Fruit fly (Drosophila melanogaster) whole organism, embryonic: ENCODE results near the gene Moca-cyp.

Experiments
- CG10321 ChIP-seq: fragments of 200-800 bp; sonication (Bioruptor generic); IDR thresholded peaks from 2 replicates; pipeline ENCODE4 v1.3.6; 2022; ENCODE audit warnings: missing biosample characterization, missing genetic modification characterization
- CG10543 ChIP-seq: fragments of 200-800 bp; sonication (Bioruptor generic); optimal IDR thresholded peaks from 3 replicates; lab custom pipeline; 2017; ENCODE audit warnings: missing biosample characterization, mild to moderate bottlenecking, missing genetic modification characterization, moderate library complexity
- CG10979 ChIP-seq: fragments of 200-800 bp; sonication (Bioruptor generic); optimal IDR thresholded peaks from 2 replicates; lab custom pipeline; 2018; ENCODE audit warnings: missing biosample characterization, mild to moderate bottlenecking, missing genetic modification characterization, moderate library complexity
- CG11560 ChIP-seq: fragments of 200-800 bp; sonication (Bioruptor generic); IDR thresholded peaks from 3 replicates; pipeline ENCODE4 v1.3.6; 2022; ENCODE audit warnings: missing biosample characterization, missing genetic modification characterization
- CG11695 ChIP-seq: fragments of 200-800 bp; sonication (Bioruptor generic); IDR thresholded peaks from 3 replicates; pipeline ENCODE4 v1.3.6; 2022; ENCODE audit warnings: missing biosample characterization, missing genetic modification characterization
- CG11696 ChIP-seq: fragments of 200-800 bp; sonication (Bioruptor generic); IDR thresholded peaks from 2 replicates; pipeline ENCODE4 v1.3.6; 2022; ENCODE audit warnings: missing biosample characterization, missing genetic modification characterization
- CG15601 ChIP-seq: fragments of 200-800 bp; sonication (Bioruptor generic); optimal IDR thresholded peaks from 3 replicates; lab custom pipeline; 2019; ENCODE audit warnings: missing biosample characterization, mild to moderate bottlenecking, missing genetic modification characterization, moderate library complexity
- CG17359 ChIP-seq: fragments of 200-800 bp; sonication (Bioruptor generic); optimal IDR thresholded peaks from 3 replicates; lab custom pipeline; 2018; ENCODE audit warnings: missing biosample characterization, mild to moderate bottlenecking, missing genetic modification characterization, moderate library complexity
- CG17385 ChIP-seq: fragments of 200-800 bp; sonication (Bioruptor generic); optimal IDR thresholded peaks from 3 replicates; lab custom pipeline; 2018; ENCODE audit warnings: missing biosample characterization, mild to moderate bottlenecking, missing genetic modification characterization
- CG17568 ChIP-seq: fragments of 200-800 bp; sonication (Bioruptor generic); optimal IDR thresholded peaks from 2 replicates; lab custom pipeline; 2018; ENCODE audit warnings: missing biosample characterization, mild to moderate bottlenecking, missing genetic modification characterization, moderate library complexity
- CG30020 ChIP-seq: fragments of 200-800 bp; optimal IDR thresholded peaks from 2 replicates; lab custom pipeline; 2019; ENCODE audit warnings: missing biosample characterization, mild to moderate bottlenecking, missing genetic modification characterization, moderate library complexity
- CG34376 ChIP-seq: fragments of 200-800 bp; sonication (Bioruptor generic); optimal IDR thresholded peaks from 2 replicates; lab custom pipeline; 2018; ENCODE audit warnings: missing biosample characterization, mild to moderate bottlenecking, missing genetic modification characterization
- CG34422 ChIP-seq: fragments of 200-800 bp; sonication (Bioruptor generic); IDR thresholded peaks from 3 replicates; pipeline ENCODE4 v1.3.6; 2022; ENCODE audit warnings: missing biosample characterization, missing genetic modification characterization
- CG3995 ChIP-seq: fragments of 200-800 bp; sonication (Bioruptor generic); optimal IDR thresholded peaks from 3 replicates; lab custom pipeline; 2016; ENCODE audit warnings: missing biosample characterization, missing genetic modification characterization
- CG7839 ChIP-seq: fragments of 200-800 bp; sonication (Bioruptor generic); optimal IDR thresholded peaks from 3 replicates; lab custom pipeline; 2018; ENCODE audit warnings: missing biosample characterization, mild to moderate bottlenecking, missing genetic modification characterization, moderate library complexity
- CG7987 ChIP-seq: fragments of 200-800 bp; sonication (Bioruptor generic); optimal IDR thresholded peaks from 2 replicates; lab custom pipeline; 2018; ENCODE audit warnings: missing biosample characterization, mild to moderate bottlenecking, missing genetic modification characterization, moderate library complexity
- CG8089 ChIP-seq: fragments of 200-800 bp; sonication (Bioruptor generic); optimal IDR thresholded peaks from 3 replicates; lab custom pipeline; 2016; ENCODE audit warnings: missing biosample characterization, missing genetic modification characterization
- CG8388 ChIP-seq: fragments of 200-800 bp; sonication (Bioruptor generic); optimal IDR thresholded peaks from 2 replicates; lab custom pipeline; 2019; ENCODE audit warnings: missing biosample characterization, mild to moderate bottlenecking, missing genetic modification characterization, moderate library complexity
- Drgx ChIP-seq: fragments of 200-800 bp; sonication (Bioruptor generic); IDR thresholded peaks from 2 replicates; pipeline ENCODE4 v1.3.6; 2022; ENCODE audit warnings: missing biosample characterization, missing genetic modification characterization
- HLH54F ChIP-seq: fragments of 200-800 bp; sonication (Bioruptor generic); optimal IDR thresholded peaks from 3 replicates; lab custom pipeline; 2016; ENCODE audit warnings: missing biosample characterization, missing genetic modification characterization
- HmgZ ChIP-seq: fragments of 200-800 bp; sonication (Bioruptor generic); optimal IDR thresholded peaks from 2 replicates; lab custom pipeline; 2018; ENCODE audit warnings: missing biosample characterization, mild to moderate bottlenecking, missing genetic modification characterization
- Hmr ChIP-seq: fragments of 200-800 bp; sonication (Bioruptor generic); optimal IDR thresholded peaks from 3 replicates; lab custom pipeline; 2017; ENCODE audit warnings: mild to moderate bottlenecking, missing biosample characterization, missing genetic modification reagents, missing genetic modification characterization
- Lhr ChIP-seq: fragments of 200-800 bp; sonication (Bioruptor generic); optimal IDR thresholded peaks from 3 replicates; lab custom pipeline; 2017; ENCODE audit warnings: mild to moderate bottlenecking, missing biosample characterization, missing genetic modification reagents, missing genetic modification characterization
- Mes4 ChIP-seq: fragments of 200-800 bp; sonication (Bioruptor generic); optimal IDR thresholded peaks from 2 replicates; lab custom pipeline; 2016; ENCODE audit warnings: missing biosample characterization, missing genetic modification characterization
- Rfx ChIP-seq: fragments of 200-800 bp; sonication (Bioruptor generic); IDR thresholded peaks from 2 replicates; pipeline ENCODE4 v1.3.6; 2022; ENCODE audit warnings: missing biosample characterization, missing genetic modification characterization
- Sox102F ChIP-seq: fragments of 200-800 bp; sonication (Bioruptor generic); optimal IDR thresholded peaks from 2 replicates; lab custom pipeline; 2018; ENCODE audit warnings: missing biosample characterization, mild to moderate bottlenecking, missing genetic modification characterization, moderate library complexity
- ab ChIP-seq: fragments of 200-800 bp; sonication (Bioruptor generic); optimal IDR thresholded peaks from 2 replicates; lab custom pipeline; 2016; ENCODE audit warnings: missing biosample characterization, missing genetic modification characterization
- ap ChIP-seq: fragments of 200-800 bp; sonication (Bioruptor generic); IDR thresholded peaks from 2 replicates; pipeline ENCODE4 v1.3.6; 2022; ENCODE audit warnings: missing biosample characterization, missing genetic modification characterization
- ara ChIP-seq: fragments of 200-800 bp; sonication (Bioruptor generic); IDR thresholded peaks from 2 replicates; pipeline ENCODE4 v1.3.6; 2022; ENCODE audit warnings: missing biosample characterization, missing genetic modification characterization
- bab2 ChIP-seq: fragments of 200-800 bp; sonication (Bioruptor generic); optimal IDR thresholded peaks from 2 replicates; lab custom pipeline; 2016; ENCODE audit warnings: missing biosample characterization, missing genetic modification characterization
- bigmax ChIP-seq: fragments of 200-800 bp; sonication (Bioruptor generic); optimal IDR thresholded peaks from 2 replicates; lab custom pipeline; 2018; ENCODE audit warnings: missing biosample characterization, mild to moderate bottlenecking, missing genetic modification characterization
- btn ChIP-seq: fragments of 200-800 bp; sonication (Bioruptor generic); optimal IDR thresholded peaks from 2 replicates; lab custom pipeline; 2016; ENCODE audit warnings: missing biosample characterization, missing genetic modification characterization
- cg ChIP-seq: fragments of 200-800 bp; sonication (Bioruptor generic); optimal IDR thresholded peaks from 3 replicates; lab custom pipeline; 2019; ENCODE audit warnings: missing biosample characterization, mild to moderate bottlenecking, missing genetic modification characterization, moderate library complexity
- chm ChIP-seq: fragments of 200-800 bp; sonication (Bioruptor generic); IDR thresholded peaks from 2 replicates; pipeline ENCODE4 v1.3.6; 2022; ENCODE audit warnings: missing biosample characterization, missing genetic modification characterization
- crp ChIP-seq, 2 experiments: fragments of 200-800 bp; sonication (Bioruptor generic); optimal IDR thresholded peaks; 2 replicates in 1 of 2; 3 replicates in 1 of 2; lab custom pipeline; 2017; ENCODE audit warnings: missing biosample characterization in 2 of 2, missing genetic modification characterization in 2 of 2, mild to moderate bottlenecking in 1 of 2, moderate library complexity in 1 of 2
- danr ChIP-seq: fragments of 200-800 bp; sonication (Bioruptor generic); IDR thresholded peaks from 2 replicates; pipeline ENCODE4 v1.3.6; 2022; ENCODE audit warnings: missing biosample characterization, missing genetic modification characterization
- gsb-n ChIP-seq: fragments of 200-800 bp; sonication (Bioruptor generic); optimal IDR thresholded peaks from 3 replicates; lab custom pipeline; 2018; ENCODE audit warnings: missing biosample characterization, mild to moderate bottlenecking, missing genetic modification characterization
- jigr1 ChIP-seq: fragments of 200-800 bp; sonication (Bioruptor generic); IDR thresholded peaks from 3 replicates; pipeline ENCODE4 v1.3.6; 2022; ENCODE audit warnings: missing biosample characterization, missing genetic modification characterization
- lab ChIP-seq: fragments of 200-800 bp; sonication (Bioruptor generic); optimal IDR thresholded peaks from 3 replicates; lab custom pipeline; 2017; ENCODE audit warnings: missing biosample characterization, missing genetic modification characterization, mild to moderate bottlenecking, moderate library complexity, missing genetic modification reagents
- mirr ChIP-seq: fragments of 200-800 bp; sonication (Bioruptor generic); optimal IDR thresholded peaks from 3 replicates; lab custom pipeline; 2018; ENCODE audit warnings: missing biosample characterization, mild to moderate bottlenecking, missing genetic modification characterization
- nmo ChIP-seq: fragments of 200-800 bp; sonication (Bioruptor generic); optimal IDR thresholded peaks from 2 replicates; lab custom pipeline; 2018; ENCODE audit warnings: missing biosample characterization, mild to moderate bottlenecking, missing genetic modification characterization, moderate library complexity
- onecut ChIP-seq: fragments of 200-800 bp; sonication (Bioruptor generic); IDR thresholded peaks from 2 replicates; pipeline ENCODE4 v1.3.6; 2022; ENCODE audit warnings: missing biosample characterization, missing genetic modification characterization
- p53 ChIP-seq: fragments of 200-800 bp; sonication (Bioruptor generic); optimal IDR thresholded peaks from 2 replicates; lab custom pipeline; 2016; ENCODE audit warnings: missing biosample characterization, missing genetic modification characterization
- peb ChIP-seq: fragments of 200-800 bp; sonication (Bioruptor generic); IDR thresholded peaks from 2 replicates; pipeline ENCODE4 v1.3.6; 2022; ENCODE audit warnings: missing biosample characterization, missing genetic modification characterization
- ro ChIP-seq: fragments of 200-800 bp; sonication (Bioruptor generic); IDR thresholded peaks from 2 replicates; pipeline ENCODE4 v1.3.6; 2022; ENCODE audit warnings: missing biosample characterization, missing genetic modification characterization
- so ChIP-seq: fragments of 200-800 bp; sonication (Bioruptor generic); IDR thresholded peaks from 3 replicates; pipeline ENCODE4 v1.3.6; 2022; ENCODE audit warnings: missing biosample characterization, missing genetic modification characterization
- sob ChIP-seq: fragments of 200-800 bp; sonication (Bioruptor generic); IDR thresholded peaks from 2 replicates; pipeline ENCODE4 v1.3.6; 2022; ENCODE audit warnings: missing biosample characterization, missing genetic modification characterization
- sqz ChIP-seq: fragments of 200-800 bp; sonication (Bioruptor generic); optimal IDR thresholded peaks from 3 replicates; lab custom pipeline; 2018; ENCODE audit warnings: missing biosample characterization, mild to moderate bottlenecking, missing genetic modification characterization
- ttk ChIP-seq: fragments of 200-800 bp; sonication (Bioruptor generic); IDR thresholded peaks from 2 replicates; pipeline ENCODE4 v2.1.2; 2022; ENCODE audit warnings: missing biosample characterization, missing genetic modification characterization
- usp ChIP-seq: fragments of >200 bp; optimal IDR thresholded peaks from 2 replicates; lab custom pipeline; 2017; ENCODE audit warnings: missing biosample characterization, missing genetic modification characterization
- vnd ChIP-seq: fragments of 200-800 bp; sonication (Bioruptor generic); IDR thresholded peaks from 3 replicates; pipeline ENCODE4 v1.3.6; 2022; ENCODE audit warnings: missing biosample characterization, missing genetic modification characterization; ENCODE audit not compliant: partially characterized antibody

Moca-cyp gene

DNA sequence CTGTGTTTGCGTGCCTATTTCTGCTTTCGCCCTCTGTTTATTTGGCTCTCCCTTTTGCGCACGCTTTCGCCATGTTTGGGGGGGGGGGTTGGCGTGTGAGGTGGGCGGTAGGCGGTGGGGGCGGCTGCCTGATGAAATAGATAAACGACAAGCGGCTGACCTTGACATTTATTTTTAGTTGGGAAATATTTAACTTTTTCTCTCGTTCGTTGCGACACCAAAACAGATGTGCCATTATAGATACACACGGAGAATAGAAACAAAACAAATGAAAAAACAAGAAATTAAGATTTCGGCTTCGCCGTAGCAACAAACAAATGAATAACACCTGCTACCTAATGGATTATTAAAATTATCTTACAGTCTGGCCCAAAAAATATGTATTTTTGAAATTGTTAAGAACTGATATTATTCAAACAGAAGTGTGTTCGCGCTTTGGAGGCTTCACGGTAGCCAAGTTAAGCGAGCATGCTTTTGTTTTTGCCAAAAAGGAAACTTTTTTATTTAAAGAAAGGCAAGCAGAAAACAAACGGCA, 7.9 kb upstream of the Moca-cyp start (continued):
- TF ChIP-seq gsb-n (tag; lab: Kevin White, UChicago) (no peak), Rfx (GFP tag; lab: Robert Waterston, UW) (peak; percentile 88), so (peak; percentile 70; the same call in 1 of the 3 replicates), CG10543 (peak; percentile 84), ttk (0 out of 2 replicates have a peak, but pooled peaks have one; percentile 11), CG10979 (tag; lab: Kevin White, UChicago) (no peak), CG30020 (tag; lab: Kevin White, UChicago) (no peak), lab (GFP tag; lab: Kevin White, UChicago) (peak; percentile 73), CG11695 (peak; percentile 70), CG8388 (GFP tag; lab: Kevin White, UChicago) (peak; percentile 33), HLH54F (GFP tag; lab: Kevin White, UChicago) (peak; percentile 69), mirr (GFP tag; lab: Kevin White, UChicago) (peak; percentile 51), peb (GFP tag; lab: Robert Waterston, UW) (0 out of 2 replicates have a peak, but pooled peaks have one; percentile 26), jigr1 (GFP tag; lab: Robert Waterston, UW) (no peak), CG11696 (GFP tag; lab: Robert Waterston, UW) (no peak), bigmax (GFP tag; lab: Kevin White, UChicago) (no peak), CG8089 (GFP tag; lab: Kevin White, UChicago) (no peak), Drgx (GFP tag; lab: Robert Waterston, UW) (peak; percentile 75), crp (GFP tag; optimal IDR thresholded peaks at IDR 0.05; lab: Kevin White, UChicago) (peak in 1 of 2 experiments; percentile 32), usp (no peak), CG17359 (peak; percentile 66), CG10321 (GFP tag; lab: Robert Waterston, UW) (no peak), CG15601 (no peak), CG7839 (tag; lab: Kevin White, UChicago) (peak; percentile 75), ara (GFP tag; lab: Robert Waterston, UW) (no peak), vnd (GFP tag; lab: Robert Waterston, UW) (no peak), danr (GFP tag; lab: Robert Waterston, UW) (peak; percentile 67; the same call in 1 of the 2 replicates), Sox102F (peak; percentile 67), sqz (GFP tag; lab: Kevin White, UChicago) (peak; percentile 33), onecut (GFP tag; lab: Robert Waterston, UW) (no peak), sob (peak; percentile 53; the same call in 1 of the 2 replicates), cg (GFP tag; lab: Kevin White, UChicago) (no peak), Lhr (no peak), CG7987 (GFP tag; lab: Kevin White, UChicago) (peak; percentile 34), chm (no peak), CG17568 (GFP tag; lab: Kevin White, UChicago) (peak; percentile 39), bab2 (GFP tag; lab: Kevin White, UChicago) (peak; percentile 44), nmo (peak; percentile 40), CG34376 (peak; percentile 15), CG34422 (GFP tag; lab: Robert Waterston, UW) (no peak; the same call in 2 of the 3 replicates), Mes4 (GFP tag; lab: Kevin White, UChicago) (no peak), ab (no peak), CG17385 (GFP tag; lab: Kevin White, UChicago) (peak; percentile 59), btn (no peak), Hmr (GFP tag; lab: Kevin White, UChicago) (peak; percentile 64), ro (GFP tag; lab: Robert Waterston, UW) (no peak), CG11560 (tag; lab: Robert Waterston, UW) (no peak), CG3995 (GFP tag; lab: Kevin White, UChicago) (no peak), HmgZ (tag; lab: Kevin White, UChicago) (peak; percentile 51), p53 (GFP tag; lab: Kevin White, UChicago) (no peak), ap (GFP tag; lab: Robert Waterston, UW) (no peak)
